Fruit fly (Drosophila melanogaster) whole organism, embryonic: Measurements from ENCODE around the gene CG33258.

Experiments used
- CG1529 ChIP-seq: fragments of 200-800 bp; sonication (Bioruptor generic); optimal IDR thresholded peaks from 3 replicates; lab custom pipeline; 2018; ENCODE audit warnings: missing biosample characterization, missing genetic modification characterization
- CG5953 ChIP-seq: fragments of 200-800 bp; sonication (Bioruptor generic); IDR thresholded peaks from 2 replicates; pipeline ENCODE4 v1.3.6; 2022; ENCODE audit warnings: missing biosample characterization, missing genetic modification characterization
- Dip3 ChIP-seq: fragments of 200-800 bp; sonication (Bioruptor generic); optimal IDR thresholded peaks from 3 replicates; lab custom pipeline; 2016; ENCODE audit warnings: missing biosample characterization, missing genetic modification characterization
- gem ChIP-seq: fragments of 200-800 bp; sonication (Bioruptor generic); optimal IDR thresholded peaks from 2 replicates; lab custom pipeline; 2019; ENCODE audit warnings: missing biosample characterization, mild to moderate bottlenecking, missing genetic modification characterization, moderate library complexity
- p53 ChIP-seq: fragments of 200-800 bp; sonication (Bioruptor generic); optimal IDR thresholded peaks from 2 replicates; lab custom pipeline; 2016; ENCODE audit warnings: missing biosample characterization, missing genetic modification characterization
- pfk ChIP-seq: fragments of 200-800 bp; sonication (Bioruptor generic); optimal IDR thresholded peaks from 2 replicates; lab custom pipeline; 2018; ENCODE audit warnings: missing biosample characterization, mild to moderate bottlenecking, missing genetic modification characterization, moderate library complexity
- sqz ChIP-seq: fragments of 200-800 bp; sonication (Bioruptor generic); optimal IDR thresholded peaks from 3 replicates; lab custom pipeline; 2018; ENCODE audit warnings: missing biosample characterization, mild to moderate bottlenecking, missing genetic modification characterization

DNA sequence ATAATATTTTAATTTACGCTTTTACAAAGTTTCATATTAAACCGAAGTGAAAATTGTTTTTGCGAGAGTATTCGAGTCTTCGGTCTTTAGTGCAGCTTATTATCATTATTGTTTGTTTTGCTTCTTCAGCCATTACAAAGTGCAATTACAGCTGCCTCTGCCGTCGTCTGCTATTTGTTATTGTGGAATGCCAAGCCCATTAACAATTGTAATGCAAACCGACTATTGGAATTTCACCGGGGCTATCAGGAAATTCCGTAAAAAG lies 40.3 kb upstream of the CG33258 start:
- TF ChIP-seq sqz (no peak), CG1529 (GFP tag; lab: Kevin White, UChicago) (no peak), pfk (GFP tag; lab: Kevin White, UChicago) (no peak), Dip3 (GFP tag; lab: Kevin White, UChicago) (no peak), p53 (GFP tag; lab: Kevin White, UChicago) (no peak), gem (tag; lab: Kevin White, UChicago) (no peak), CG5953 (no peak)
